Fruit fly (Drosophila melanogaster): ENCODE results near the gene CG14543.

CG14543 gene

dm6 chr3R:26106595-26107152, 50.2 kb downstream of the CG14543 start, which contains the start of gene Cipc (continued):
- peak; percentile 45; the same call in 1 of the 2 replicates for TF ChIP-seq CG6272 (GFP tag; IDR thresholded peaks at IDR 0.05)
- TF ChIP-seq az2 (GFP tag; optimal IDR thresholded peaks at IDR 0.05) = peak; percentile 60
- peak; percentile 39; the same call in 1 of the 2 replicates for TF ChIP-seq CG32767 (GFP tag; IDR thresholded peaks at IDR 0.05)
- peak; percentile 82 for TF ChIP-seq NfI (GFP tag; optimal IDR thresholded peaks at IDR 0.05)
- TF ChIP-seq CG17186 (GFP tag; optimal IDR thresholded peaks at IDR 0.05) = no peak
- peak; percentile 48 for TF ChIP-seq CG15011 (GFP tag; optimal IDR thresholded peaks at IDR 0.05)
- no peak for TF ChIP-seq p53 (GFP tag; optimal IDR thresholded peaks at IDR 0.05)
- TF ChIP-seq CG12071 (GFP tag; optimal IDR thresholded peaks at IDR 0.05) = peak; percentile 57
- TF ChIP-seq Mes4 (GFP tag; optimal IDR thresholded peaks at IDR 0.05) = no peak
- peak; percentile 85 for TF ChIP-seq CG13296 (GFP tag; optimal IDR thresholded peaks at IDR 0.05)
- TF ChIP-seq wor (GFP tag; IDR thresholded peaks at IDR 0.05) = no peak
- TF ChIP-seq CG14014 (GFP tag; IDR thresholded peaks at IDR 0.05) = peak; percentile 75; the same call in 1 of the 2 replicates
- TF ChIP-seq PHDP (tag; optimal IDR thresholded peaks at IDR 0.05) = peak; percentile 87
- TF ChIP-seq Rfx (GFP tag; IDR thresholded peaks at IDR 0.05) = peak; percentile 89
- no peak for TF ChIP-seq CG7745 (tag; optimal IDR thresholded peaks at IDR 0.05)
- TF ChIP-seq mirr (GFP tag; optimal IDR thresholded peaks at IDR 0.05) = peak; percentile 69
- peak; percentile 25 for TF ChIP-seq mam (GFP tag; optimal IDR thresholded peaks at IDR 0.05)
- TF ChIP-seq CG34422 (GFP tag; IDR thresholded peaks at IDR 0.05) = peak; percentile 39; the same call in 1 of the 3 replicates
- TF ChIP-seq Bteb2 (GFP tag; optimal IDR thresholded peaks at IDR 0.05) = no peak
- peak; percentile 83 for TF ChIP-seq D19A (tag; optimal IDR thresholded peaks at IDR 0.05)
- TF ChIP-seq wdn (GFP tag; IDR thresholded peaks at IDR 0.05) = peak; percentile 42; the same call in 1 of the 2 replicates
- peak; percentile 11 for TF ChIP-seq pfk (GFP tag; optimal IDR thresholded peaks at IDR 0.05)
- peak; percentile 27 for TF ChIP-seq CG31365 (tag; optimal IDR thresholded peaks at IDR 0.05)
- peak; percentile 36 for TF ChIP-seq twi (tag; optimal IDR thresholded peaks at IDR 0.05)
- peak; percentile 74 for TF ChIP-seq Adf1 (GFP tag; IDR thresholded peaks at IDR 0.05)
- peak; percentile 28 for TF ChIP-seq CG14710 (tag; optimal IDR thresholded peaks at IDR 0.05)
- TF ChIP-seq CG1233 (GFP tag; optimal IDR thresholded peaks at IDR 0.05) = peak; percentile 72
- no peak for TF ChIP-seq CG17802 (tag; optimal IDR thresholded peaks at IDR 0.05)
- TF ChIP-seq pros (GFP tag; optimal IDR thresholded peaks at IDR 0.05) = no peak
- peak; percentile 66 for TF ChIP-seq al (GFP tag; IDR thresholded peaks at IDR 0.05)
- peak; percentile 85 for TF ChIP-seq CG15269 (tag; optimal IDR thresholded peaks at IDR 0.05)
- no peak for TF ChIP-seq MESR4 (GFP tag; optimal IDR thresholded peaks at IDR 0.05)
- peak; percentile 27 for TF ChIP-seq MTF-1 (GFP tag; optimal IDR thresholded peaks at IDR 0.05; ENCODE audit: borderline replicate concordance)
- peak; percentile 66 for TF ChIP-seq stc (GFP tag; IDR thresholded peaks at IDR 0.05)
- TF ChIP-seq knrl (GFP tag; IDR thresholded peaks at IDR 0.05; ENCODE audit: partially characterized antibody) = peak; percentile 29; the same call in 1 of the 3 replicates
- peak; percentile 85 for TF ChIP-seq CG8924 (tag; optimal IDR thresholded peaks at IDR 0.05)
- peak; percentile 81 for TF ChIP-seq CG18262 (tag; optimal IDR thresholded peaks at IDR 0.05)
- TF ChIP-seq Asciz (GFP tag; optimal IDR thresholded peaks at IDR 0.05) = peak; percentile 77
- TF ChIP-seq ewg (GFP tag; optimal IDR thresholded peaks at IDR 0.05) = peak; percentile 38
- TF ChIP-seq lola (GFP tag; optimal IDR thresholded peaks at IDR 0.05) = peak in 1 of 3 experiments; percentile 41
- TF ChIP-seq CG6654 (GFP tag; optimal IDR thresholded peaks at IDR 0.05) = peak; percentile 29
- TF ChIP-seq repo (GFP tag; optimal IDR thresholded peaks at IDR 0.05) = no peak
- TF ChIP-seq odd (GFP tag; optimal IDR thresholded peaks at IDR 0.05) = peak; percentile 82
- TF ChIP-seq Xbp1 (GFP tag; optimal IDR thresholded peaks at IDR 0.05) = peak; percentile 49
- TF ChIP-seq gsb (GFP tag; IDR thresholded peaks at IDR 0.05) = peak; percentile 80
- peak; percentile 47 for TF ChIP-seq E2f2 (GFP tag; IDR thresholded peaks at IDR 0.05)
- TF ChIP-seq CG10654 (GFP tag; optimal IDR thresholded peaks at IDR 0.05) = peak; percentile 66
- peak; percentile 45 for TF ChIP-seq Fer2 (tag; optimal IDR thresholded peaks at IDR 0.05)
- peak; percentile 42 for TF ChIP-seq tap (tag; optimal IDR thresholded peaks at IDR 0.05)
